Fruit fly (Drosophila melanogaster): Measurements from ENCODE around the gene Zmynd8.

Gene Zmynd8

dm6 chr3R:31669153-31669934, at the start of gene Zmynd8 (continued):
- TF ChIP-seq salm (tag; optimal IDR thresholded peaks at IDR 0.05) (no peak), CG13624 (GFP tag; optimal IDR thresholded peaks at IDR 0.05) (no peak), Trl (optimal IDR thresholded peaks at IDR 0.05) (no peak), Trl (GFP tag; optimal IDR thresholded peaks at IDR 0.05) (no peak), CG3847 (GFP tag; IDR thresholded peaks at IDR 0.05) (peak; percentile 27; the same call in 1 of the 2 replicates), sim (GFP tag; IDR thresholded peaks at IDR 0.05) (no peak), CG10209 (GFP tag; optimal IDR thresholded peaks at IDR 0.05) (no peak), CG10543 (GFP tag; optimal IDR thresholded peaks at IDR 0.05) (no peak), CG33213 (GFP tag; optimal IDR thresholded peaks at IDR 0.05) (peak; percentile 48), odd (GFP tag; optimal IDR thresholded peaks at IDR 0.05) (no peak), CG14710 (tag; optimal IDR thresholded peaks at IDR 0.05) (peak; percentile 68), dm (GFP tag; optimal IDR thresholded peaks at IDR 0.05) (no peak), CG18476 (GFP tag; optimal IDR thresholded peaks at IDR 0.05) (no peak), CG5180 (GFP tag; optimal IDR thresholded peaks at IDR 0.05) (no peak), ham (GFP tag; IDR thresholded peaks at IDR 0.05) (no peak), E2f2 (GFP tag; IDR thresholded peaks at IDR 0.05) (peak; percentile 97), Scr (GFP tag; IDR thresholded peaks at IDR 0.05; ENCODE audit: partially characterized antibody) (peak; percentile 73), CG11398 (GFP tag; optimal IDR thresholded peaks at IDR 0.05) (no peak), sug (tag; optimal IDR thresholded peaks at IDR 0.05) (no peak), hb (GFP tag; IDR thresholded peaks at IDR 0.05; ENCODE audit: partially characterized antibody) (peak; percentile 62; the same call in 1 of the 3 replicates), CG4404 (GFP tag; IDR thresholded peaks at IDR 0.05) (no peak), CG15073 (GFP tag; optimal IDR thresholded peaks at IDR 0.05) (no peak), sob (GFP tag; IDR thresholded peaks at IDR 0.05) (no peak), CG14014 (GFP tag; IDR thresholded peaks at IDR 0.05) (no peak), CG8944 (GFP tag; optimal IDR thresholded peaks at IDR 0.05) (no peak), CG11695 (GFP tag; IDR thresholded peaks at IDR 0.05) (0 out of 3 replicates have a peak, but pooled peaks have one; percentile 12), lmd (GFP tag; IDR thresholded peaks at IDR 0.05) (no peak), CHES-1-like (GFP tag; optimal IDR thresholded peaks at IDR 0.05) (peak; percentile 22), CG17359 (tag; optimal IDR thresholded peaks at IDR 0.05) (no peak), CG1233 (GFP tag; optimal IDR thresholded peaks at IDR 0.05) (no peak), sd (tag; optimal IDR thresholded peaks at IDR 0.05) (no peak), CG4854 (GFP tag; optimal IDR thresholded peaks at IDR 0.05) (peak; percentile 94), CG4617 (GFP tag; optimal IDR thresholded peaks at IDR 0.05; ENCODE audit: borderline replicate concordance) (peak; percentile 82), CG6654 (GFP tag; optimal IDR thresholded peaks at IDR 0.05) (no peak), lbe (GFP tag; optimal IDR thresholded peaks at IDR 0.05) (no peak)

- no peak for TF ChIP-seq sna (GFP tag; IDR thresholded peaks at IDR 0.05; ENCODE audit: partially characterized antibody)
- no peak for TF ChIP-seq CG1233 (GFP tag; optimal IDR thresholded peaks at IDR 0.05)
- TF ChIP-seq CG4360 (GFP tag; IDR thresholded peaks at IDR 0.05) = no peak
- no peak for TF ChIP-seq CG4328 (GFP tag; optimal IDR thresholded peaks at IDR 0.05)
- TF ChIP-seq dmrt99B (tag; optimal IDR thresholded peaks at IDR 0.05) = no peak
- no peak for TF ChIP-seq CG16815 (GFP tag; optimal IDR thresholded peaks at IDR 0.05)
- no peak for TF ChIP-seq caup (GFP tag; optimal IDR thresholded peaks at IDR 0.05; ENCODE audit: severe bottlenecking)
- TF ChIP-seq aop (GFP tag; IDR thresholded peaks at IDR 0.05) = no peak
- TF ChIP-seq Deaf1 (tag; optimal IDR thresholded peaks at IDR 0.05) = peak; percentile 14
- TF ChIP-seq CG4282 (GFP tag; optimal IDR thresholded peaks at IDR 0.05) = no peak
- peak; percentile 49 for TF ChIP-seq cg (GFP tag; optimal IDR thresholded peaks at IDR 0.05)
- 0 out of 3 replicates have a peak, but pooled peaks have one; percentile 13 for TF ChIP-seq hb (GFP tag; IDR thresholded peaks at IDR 0.05; ENCODE audit: partially characterized antibody)
- TF ChIP-seq CG5180 (GFP tag; optimal IDR thresholded peaks at IDR 0.05) = no peak
- TF ChIP-seq knrl (GFP tag; IDR thresholded peaks at IDR 0.05; ENCODE audit: partially characterized antibody) = 0 out of 3 replicates have a peak, but pooled peaks have one; percentile 13
- no peak for TF ChIP-seq Ets65A (GFP tag)
- peak; percentile 46 for TF ChIP-seq yki (optimal IDR thresholded peaks at IDR 0.05)
- no peak for TF ChIP-seq CG4404 (GFP tag; IDR thresholded peaks at IDR 0.05)
- TF ChIP-seq hth (optimal IDR thresholded peaks at IDR 0.05) = no peak
- no peak for TF ChIP-seq Eip74EF (GFP tag; optimal IDR thresholded peaks at IDR 0.05)
- no peak for TF ChIP-seq CTCF (GFP tag; optimal IDR thresholded peaks at IDR 0.05)
- no peak for TF ChIP-seq wor (GFP tag; IDR thresholded peaks at IDR 0.05)
Measured at dm6 chr3R:31621814-31622213, 47.5 kb upstream of the Zmynd8 start, which contains the start of gene kek6. Gene kek6, plus strand, starts transcription at chr3R:31622136.

Data from whole organism, embryonic.